Fruit fly (Drosophila melanogaster) whole organism, embryonic: ENCODE results near the gene CG15362.

Experiments used
- Atf3 ChIP-seq: fragments of 200-800 bp; sonication (Bioruptor generic); optimal IDR thresholded peaks from 3 replicates; lab custom pipeline; 2016; ENCODE audit warnings: missing biosample characterization, missing genetic modification characterization
- CG10274 ChIP-seq: fragments of 200-800 bp; sonication (Bioruptor generic); optimal IDR thresholded peaks from 3 replicates; lab custom pipeline; 2017; ENCODE audit warnings: missing biosample characterization, mild to moderate bottlenecking, missing genetic modification characterization
- CG10543 ChIP-seq: fragments of 200-800 bp; sonication (Bioruptor generic); optimal IDR thresholded peaks from 3 replicates; lab custom pipeline; 2017; ENCODE audit warnings: missing biosample characterization, mild to moderate bottlenecking, missing genetic modification characterization, moderate library complexity
- CG14667 ChIP-seq: fragments of 200-800 bp; sonication (Bioruptor generic); IDR thresholded peaks from 2 replicates; pipeline ENCODE4 v1.3.6; 2022; ENCODE audit warnings: missing biosample characterization, missing genetic modification characterization
- CG14710 ChIP-seq: fragments of 200-800 bp; sonication (Bioruptor generic); optimal IDR thresholded peaks from 3 replicates; lab custom pipeline; 2019; ENCODE audit warnings: missing biosample characterization, mild to moderate bottlenecking, missing genetic modification characterization, moderate library complexity
- CG17802 ChIP-seq: fragments of 200-800 bp; sonication (Bioruptor generic); optimal IDR thresholded peaks from 2 replicates; lab custom pipeline; 2018; ENCODE audit warnings: missing biosample characterization, mild to moderate bottlenecking, missing genetic modification characterization, moderate library complexity
- CG2129 ChIP-seq: fragments of 200-800 bp; sonication (Bioruptor generic); IDR thresholded peaks from 2 replicates; pipeline ENCODE4 v1.3.6; 2022; ENCODE audit warnings: missing biosample characterization, missing genetic modification characterization; ENCODE audit not compliant: partially characterized antibody
- CG3065 ChIP-seq: fragments of 200-800 bp; sonication (Bioruptor generic); optimal IDR thresholded peaks from 2 replicates; lab custom pipeline; 2016; ENCODE audit warnings: missing biosample characterization, missing genetic modification characterization
- CG33213 ChIP-seq: fragments of 200-800 bp; sonication (Bioruptor generic); optimal IDR thresholded peaks from 3 replicates; lab custom pipeline; 2016; ENCODE audit warnings: missing biosample characterization, missing genetic modification characterization
- CG34422 ChIP-seq: fragments of 200-800 bp; sonication (Bioruptor generic); IDR thresholded peaks from 3 replicates; pipeline ENCODE4 v1.3.6; 2022; ENCODE audit warnings: missing biosample characterization, missing genetic modification characterization
- CG8089 ChIP-seq: fragments of 200-800 bp; sonication (Bioruptor generic); optimal IDR thresholded peaks from 3 replicates; lab custom pipeline; 2016; ENCODE audit warnings: missing biosample characterization, missing genetic modification characterization
- CG8924 ChIP-seq: fragments of 200-800 bp; optimal IDR thresholded peaks from 3 replicates; lab custom pipeline; 2019; ENCODE audit warnings: missing biosample characterization, mild to moderate bottlenecking, missing genetic modification characterization, moderate library complexity
- CoRest ChIP-seq: fragments of 200-800 bp; sonication (Bioruptor generic); optimal IDR thresholded peaks from 3 replicates; lab custom pipeline; 2018; ENCODE audit warnings: missing biosample characterization, mild to moderate bottlenecking, missing genetic modification characterization, moderate library complexity
- Dfd ChIP-seq, 2 experiments: fragments of >200 bp; optimal IDR thresholded peaks; 2 replicates each; lab custom pipeline; 2017; ENCODE audit warnings: missing biosample characterization in 2 of 2, missing genetic modification characterization in 2 of 2
- Dp ChIP-seq: fragments of 200-800 bp; sonication (Bioruptor generic); optimal IDR thresholded peaks from 2 replicates; lab custom pipeline; 2018; ENCODE audit warnings: missing biosample characterization, mild to moderate bottlenecking, missing genetic modification characterization, moderate library complexity
- E2f2 ChIP-seq: fragments of 200-800 bp; sonication (Bioruptor generic); IDR thresholded peaks from 2 replicates; pipeline ENCODE4 v1.3.6; 2022; ENCODE audit warnings: missing biosample characterization, missing genetic modification characterization
- ERR ChIP-seq: fragments of 200-800 bp; sonication (Bioruptor generic); optimal IDR thresholded peaks from 2 replicates; lab custom pipeline; 2016; ENCODE audit warnings: missing biosample characterization, missing genetic modification characterization
- HmgD ChIP-seq: fragments of 200-800 bp; sonication (Bioruptor generic); optimal IDR thresholded peaks from 3 replicates; lab custom pipeline; 2016; ENCODE audit warnings: missing biosample characterization, missing genetic modification characterization
- Hr39 ChIP-seq: fragments of >200 bp; optimal IDR thresholded peaks from 2 replicates; lab custom pipeline; 2017
- MBD-R2 ChIP-seq: fragments of 200-800 bp; sonication (Bioruptor generic); IDR thresholded peaks from 2 replicates; pipeline ENCODE4 v1.3.6; 2022; ENCODE audit warnings: missing biosample characterization, missing genetic modification characterization
- Opbp ChIP-seq: fragments of 200-800 bp; sonication (Bioruptor generic); IDR thresholded peaks from 3 replicates; pipeline ENCODE4 v1.3.6; 2022; ENCODE audit warnings: missing biosample characterization, missing genetic modification characterization; ENCODE audit not compliant: partially characterized antibody
- Pdp1 ChIP-seq, 2 experiments: fragments of 200-800 bp; sonication (Bioruptor generic); optimal IDR thresholded peaks; 3 replicates each; lab custom pipeline; 2016; ENCODE audit warnings: missing biosample characterization in 2 of 2, missing genetic modification characterization in 2 of 2, mild to moderate bottlenecking in 1 of 2, moderate library complexity in 1 of 2
- Rfx ChIP-seq: fragments of 200-800 bp; sonication (Bioruptor generic); IDR thresholded peaks from 2 replicates; pipeline ENCODE4 v1.3.6; 2022; ENCODE audit warnings: missing biosample characterization, missing genetic modification characterization
- Scr ChIP-seq: fragments of 200-800 bp; sonication (Bioruptor generic); IDR thresholded peaks from 2 replicates; pipeline ENCODE4 v1.3.6; 2022; ENCODE audit warnings: missing biosample characterization, missing genetic modification characterization; ENCODE audit not compliant: partially characterized antibody
- Sry-δ ChIP-seq: fragments of 200-800 bp; sonication (Bioruptor generic); optimal IDR thresholded peaks from 2 replicates; lab custom pipeline; 2016; ENCODE audit warnings: missing biosample characterization, missing genetic modification characterization
- YL-1 ChIP-seq: fragments of 200-800 bp; sonication (Bioruptor generic); optimal IDR thresholded peaks from 3 replicates; lab custom pipeline; 2017; ENCODE audit warnings: missing biosample characterization, mild to moderate bottlenecking, missing genetic modification characterization
- bbx ChIP-seq: fragments of 200-800 bp; sonication (Bioruptor generic); IDR thresholded peaks from 2 replicates; pipeline ENCODE4 v1.3.6; 2022; ENCODE audit warnings: missing biosample characterization, missing genetic modification characterization; ENCODE audit not compliant: partially characterized antibody
- da ChIP-seq: fragments of 200-800 bp; sonication (Bioruptor generic); optimal IDR thresholded peaks from 2 replicates; lab custom pipeline; 2016; ENCODE audit warnings: missing biosample characterization, missing genetic modification characterization
- dmrt11E ChIP-seq: fragments of 200-800 bp; sonication (Bioruptor generic); optimal IDR thresholded peaks from 3 replicates; lab custom pipeline; 2018; ENCODE audit warnings: missing biosample characterization, mild to moderate bottlenecking, missing genetic modification characterization, moderate library complexity
- gcm ChIP-seq: fragments of 200-800 bp; sonication (Bioruptor generic); optimal IDR thresholded peaks from 2 replicates; lab custom pipeline; 2019; ENCODE audit warnings: missing biosample characterization, mild to moderate bottlenecking, missing genetic modification characterization, moderate library complexity
- gro ChIP-seq: fragments of 200-800 bp; sonication (Bioruptor generic); optimal IDR thresholded peaks from 2 replicates; lab custom pipeline; 2016; ENCODE audit warnings: missing biosample characterization, missing genetic modification characterization
- kah ChIP-seq: fragments of 200-800 bp; sonication (Bioruptor generic); optimal IDR thresholded peaks from 2 replicates; lab custom pipeline; 2018; ENCODE audit warnings: missing biosample characterization, mild to moderate bottlenecking, missing genetic modification characterization
- ken ChIP-seq: fragments of 200-800 bp; sonication (Bioruptor generic); IDR thresholded peaks from 3 replicates; pipeline ENCODE4 v1.3.6; 2022; ENCODE audit warnings: missing biosample characterization, missing genetic modification characterization
- lola ChIP-seq, 3 experiments: fragments of >200 bp in 2 of 3; fragments of 200-800 bp in 1 of 3; sonication (Bioruptor generic) in 1 of 3; optimal IDR thresholded peaks; 2 replicates each; lab custom pipeline; 2017 to 2019; ENCODE audit warnings: missing biosample characterization in 3 of 3, missing genetic modification characterization in 3 of 3, mild to moderate bottlenecking in 1 of 3, moderate library complexity in 1 of 3
- mam ChIP-seq: fragments of 200-800 bp; sonication (Bioruptor generic); optimal IDR thresholded peaks from 3 replicates; lab custom pipeline; 2016; ENCODE audit warnings: missing biosample characterization, missing genetic modification characterization
- org-1 ChIP-seq: fragments of 200-800 bp; sonication (Bioruptor generic); optimal IDR thresholded peaks from 2 replicates; lab custom pipeline; 2017; ENCODE audit warnings: missing biosample characterization, missing genetic modification characterization
- pan ChIP-seq, 4 experiments: fragments of >200 bp in 3 of 4; fragments of 200-800 bp in 1 of 4; sonication (Bioruptor generic) in 1 of 4; optimal IDR thresholded peaks in 3 of 4; IDR thresholded peaks in 1 of 4; 2 replicates each; pipeline versions ENCODE4 v1.3.6 to Lab custom; 2017 to 2022; ENCODE audit warnings: missing biosample characterization in 2 of 4, missing genetic modification characterization in 2 of 4, mixed read lengths in 1 of 4
- peb ChIP-seq: fragments of 200-800 bp; sonication (Bioruptor generic); IDR thresholded peaks from 2 replicates; pipeline ENCODE4 v1.3.6; 2022; ENCODE audit warnings: missing biosample characterization, missing genetic modification characterization
- sna ChIP-seq: fragments of 200-800 bp; sonication (Bioruptor generic); IDR thresholded peaks from 2 replicates; pipeline ENCODE4 v1.3.6; 2022; ENCODE audit warnings: missing biosample characterization, missing genetic modification characterization; ENCODE audit not compliant: partially characterized antibody
- so ChIP-seq: fragments of 200-800 bp; sonication (Bioruptor generic); IDR thresholded peaks from 3 replicates; pipeline ENCODE4 v1.3.6; 2022; ENCODE audit warnings: missing biosample characterization, missing genetic modification characterization
- zen2 ChIP-seq: fragments of 200-800 bp; sonication (Bioruptor generic); IDR thresholded peaks from 3 replicates; pipeline ENCODE4 v1.3.6; 2022; ENCODE audit warnings: missing biosample characterization, missing genetic modification characterization; ENCODE audit not compliant: partially characterized antibody

CG15362 gene

DNA sequence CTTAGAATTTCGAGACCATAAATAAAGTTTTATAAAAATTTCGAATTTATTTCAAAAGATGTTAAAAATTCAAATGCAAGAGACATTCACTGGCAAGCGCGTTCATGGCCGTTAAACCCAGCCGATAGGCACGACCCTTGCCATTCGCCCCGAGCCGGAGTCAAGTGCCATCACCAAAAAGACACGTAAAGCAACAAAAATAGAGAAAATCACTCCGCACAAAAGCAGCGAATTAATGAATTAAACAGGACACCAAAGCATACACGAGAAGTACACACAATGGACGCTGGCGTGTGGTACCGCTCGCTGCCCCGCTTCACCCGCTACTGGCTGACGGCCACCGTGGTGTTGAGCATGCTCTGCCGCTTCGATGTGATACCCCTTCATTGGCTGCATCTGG is 7.0 kb upstream of the CG15362 start, which contains the start of gene Der-1 (continued):
- TF ChIP-seq E2f2 (GFP tag; lab: Robert Waterston, UW) (peak; percentile 76), CG10274 (GFP tag; lab: Kevin White, UChicago) (no peak), HmgD (GFP tag; lab: Kevin White, UChicago) (peak; percentile 7), MBD-R2 (peak; percentile 88), bbx (GFP tag; lab: Robert Waterston, UW) (peak; percentile 94), kah (no peak), CG8924 (tag; lab: Kevin White, UChicago) (peak; percentile 35), CG33213 (GFP tag; lab: Kevin White, UChicago) (peak; percentile 11), sna (GFP tag; lab: Robert Waterston, UW) (peak; percentile 78), CG14710 (tag; lab: Kevin White, UChicago) (peak; percentile 15), gro (GFP tag; lab: Kevin White, UChicago) (peak; percentile 32), CG8089 (no peak), Rfx (GFP tag; lab: Robert Waterston, UW) (no peak), ken (GFP tag; lab: Robert Waterston, UW) (no peak), mam (no peak), gcm (GFP tag; lab: Kevin White, UChicago) (no peak), zen2 (peak; percentile 80), CG34422 (peak; percentile 75; the same call in 2 of the 3 replicates), YL-1 (GFP tag; lab: Kevin White, UChicago) (peak; percentile 82), org-1 (GFP tag; lab: Kevin White, UChicago) (no peak), CG14667 (GFP tag; lab: Robert Waterston, UW) (no peak), Atf3 (GFP tag; lab: Kevin White, UChicago) (peak; percentile 37), Dp (GFP tag; lab: Kevin White, UChicago) (peak; percentile 70), Pdp1 (GFP tag; optimal IDR thresholded peaks at IDR 0.05; lab: Kevin White, UChicago) (no peak), CG3065 (GFP tag; lab: Kevin White, UChicago) (no peak), CG17802 (tag; lab: Kevin White, UChicago) (no peak), da (GFP tag; lab: Kevin White, UChicago) (no peak), ERR (GFP tag; lab: Kevin White, UChicago) (no peak), Sry-δ (GFP tag; lab: Kevin White, UChicago) (peak; percentile 95), CoRest (tag; lab: Kevin White, UChicago) (peak; percentile 67), CG10543 (no peak), lola (GFP tag; optimal IDR thresholded peaks at IDR 0.05; lab: Kevin White, UChicago) (no peak), pan (optimal IDR thresholded peaks at IDR 0.05; lab: Kevin White, UChicago) (no peak), pan (GFP tag; optimal IDR thresholded peaks at IDR 0.05 in 1 of 2, IDR thresholded peaks at IDR 0.05 in 1 of 2) (no peak), CG2129 (GFP tag; lab: Robert Waterston, UW) (peak; percentile 64), Scr (GFP tag; lab: Robert Waterston, UW) (peak; percentile 91), dmrt11E (tag; lab: Kevin White, UChicago) (no peak), so (GFP tag; lab: Robert Waterston, UW) (no peak), Opbp (peak; percentile 94), Hr39 (lab: Kevin White, UChicago) (no peak)

DNA sequence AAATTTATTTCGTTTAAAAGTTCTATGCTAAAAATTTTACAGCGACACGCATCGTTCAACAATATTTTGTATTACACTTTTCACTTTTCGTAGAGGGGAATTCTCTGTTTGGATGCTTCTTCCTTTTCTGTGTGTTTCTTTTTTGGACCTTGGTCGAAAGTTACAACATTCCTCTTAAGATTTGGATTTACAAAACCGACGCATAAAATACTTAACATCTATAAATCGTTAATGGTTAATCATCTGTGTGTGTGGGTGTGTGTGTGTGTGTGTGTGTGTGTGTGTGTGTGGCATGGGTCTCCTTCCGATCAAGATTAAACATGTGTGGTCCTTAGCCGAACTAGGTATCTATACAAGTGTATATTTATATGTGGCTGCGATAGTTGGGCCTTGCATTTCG is 5.5 kb upstream of the CG15362 start:
- no peak for TF ChIP-seq peb (GFP tag; lab: Robert Waterston, UW)
- peak in 1 of 2 experiments; percentile 26 for TF ChIP-seq Dfd (GFP tag; optimal IDR thresholded peaks at IDR 0.05; lab: Kevin White, UChicago)
